Worm (Caenorhabditis elegans): ENCODE data around the gene srlf-1.

Gene srlf-1

DNA sequence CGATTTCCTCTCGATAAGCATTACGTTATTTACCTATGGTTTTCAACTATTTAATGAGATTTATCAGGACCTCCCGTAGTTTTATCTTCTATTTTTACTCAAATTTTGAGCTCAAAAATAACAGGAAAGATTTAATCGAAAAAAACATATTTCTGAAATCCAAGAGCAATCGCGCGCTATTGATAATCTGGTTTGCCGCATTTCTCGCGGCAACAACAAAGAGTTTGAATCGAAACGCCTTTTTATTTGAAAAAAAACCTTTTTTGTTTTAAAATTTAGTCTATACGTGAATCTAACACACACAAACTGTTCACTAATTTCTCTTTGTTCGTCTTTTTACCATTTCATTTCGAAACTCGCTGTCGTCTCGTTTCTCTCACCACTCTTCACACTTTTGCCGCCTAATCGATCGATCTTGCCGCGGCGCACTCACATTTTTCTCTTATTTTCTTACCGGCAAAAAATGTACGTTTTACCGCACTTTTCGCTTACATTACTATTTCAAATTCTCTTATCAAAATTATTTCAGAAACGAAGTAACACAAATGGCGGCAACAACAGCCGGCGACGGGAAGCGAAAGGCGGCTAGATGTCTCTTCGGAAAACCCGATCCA, 25.9 kb downstream of the srlf-1 start, which contains the start of gene cki-2:
Gene cki-2 (plus strand): TSS at position 337 of the 614 bp plus-strand sequence.
- TF ChIP-seq flh-1 (GFP tag; optimal IDR thresholded peaks at IDR 0.05) (no peak), mep-1 (tag; optimal IDR thresholded peaks at IDR 0.05) (peak; percentile 22), sem-2 (GFP tag; optimal IDR thresholded peaks at IDR 0.05) (no peak), tbx-8 (GFP tag; optimal IDR thresholded peaks at IDR 0.05) (no peak), mls-2 (tag; optimal IDR thresholded peaks at IDR 0.05) (no peak), ces-1 (GFP tag; optimal IDR thresholded peaks at IDR 0.05) (peak; percentile 71), drap-1 (GFP tag; optimal IDR thresholded peaks at IDR 0.05) (no peak), mab-5 (tag; optimal IDR thresholded peaks at IDR 0.05) (no peak)

- TF ChIP-seq ces-1 (GFP tag; optimal IDR thresholded peaks at IDR 0.05), result peak; percentile 87
- TF ChIP-seq nhr-2 (tag; optimal IDR thresholded peaks at IDR 0.05), result peak; percentile 36
- no peak for TF ChIP-seq nhr-237 (tag; optimal IDR thresholded peaks at IDR 0.05)
- peak; percentile 9 for TF ChIP-seq cnd-1 (tag; optimal IDR thresholded peaks at IDR 0.05)
Measured at ce11 chrII:7817580-7817979, 27.2 kb downstream of the srlf-1 start.

- no peak for TF ChIP-seq mep-1 (tag; optimal IDR thresholded peaks at IDR 0.05)
- TF ChIP-seq zip-8 (tag; optimal IDR thresholded peaks at IDR 0.05), result peak; percentile 82
- peak; percentile 39 for TF ChIP-seq nhr-2 (tag; optimal IDR thresholded peaks at IDR 0.05)
- peak; percentile 79 for TF ChIP-seq elt-1 (tag; optimal IDR thresholded peaks at IDR 0.05; ENCODE audit: borderline replicate concordance, insufficient read depth)
- no peak for TF ChIP-seq mab-5 (tag; optimal IDR thresholded peaks at IDR 0.05)
- TF ChIP-seq unc-62 (GFP tag; optimal IDR thresholded peaks at IDR 0.05), result peak; percentile 40
- no peak for TF ChIP-seq snpc-4 (tag; optimal IDR thresholded peaks at IDR 0.05)
Measured at ce11 chrII:7819359-7819758, 29.0 kb downstream of the srlf-1 start.

DNA sequence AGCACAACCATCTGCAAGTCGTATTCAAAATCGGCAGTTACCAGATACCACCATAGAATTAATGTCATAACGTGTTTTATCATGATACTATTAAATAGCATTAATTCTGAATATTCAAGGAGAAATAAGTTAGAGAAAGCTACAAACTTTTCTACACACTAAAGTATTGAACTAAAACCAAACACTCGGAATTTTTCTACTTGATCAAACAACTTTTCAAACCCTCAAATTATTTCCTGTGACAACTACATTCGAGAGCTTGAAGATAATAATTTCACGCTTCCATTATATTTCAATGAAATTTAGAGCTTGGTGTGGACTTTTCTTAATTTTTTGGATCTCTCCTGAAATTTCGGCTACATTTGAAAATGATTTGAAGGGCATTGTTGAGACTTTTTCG, 32.1 kb downstream of the srlf-1 start, which contains the start of gene irld-47:
Gene irld-47 (minus strand): TSS at position 101 of the 400 bp plus-strand sequence.
- TF ChIP-seq nhr-76 (tag; optimal IDR thresholded peaks at IDR 0.05) (no peak), sptf-1 (tag; optimal IDR thresholded peaks at IDR 0.05) (no peak), blmp-1 (tag; optimal IDR thresholded peaks at IDR 0.05) (no peak), nhr-28 (tag; optimal IDR thresholded peaks at IDR 0.05) (no peak), M03D4.4 (tag; optimal IDR thresholded peaks at IDR 0.05) (no peak), ceh-43 (GFP tag; optimal IDR thresholded peaks at IDR 0.05) (no peak), elt-1 (tag; optimal IDR thresholded peaks at IDR 0.05; ENCODE audit: borderline replicate concordance, insufficient read depth) (no peak), unc-39 (tag; optimal IDR thresholded peaks at IDR 0.05) (no peak)

DNA sequence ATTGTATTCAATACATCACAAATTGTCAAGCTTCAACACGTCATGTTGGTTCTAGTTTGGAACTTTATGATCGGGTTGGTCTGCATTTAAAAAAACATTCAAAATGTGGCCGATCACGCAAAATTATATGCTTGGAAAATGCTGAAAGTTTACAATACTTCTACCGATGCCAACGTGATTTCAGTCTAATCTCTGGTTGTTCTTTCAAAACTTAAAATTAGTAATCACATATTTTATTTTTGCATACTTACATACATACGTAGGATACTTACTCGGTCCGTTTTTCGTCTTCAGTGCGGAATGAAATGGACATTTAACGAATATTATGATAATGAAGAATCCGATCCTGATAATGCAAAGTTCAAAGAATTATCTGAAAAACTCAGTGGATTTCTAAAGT, 34.7 kb downstream of the srlf-1 start, which contains the start of gene srw-62:
Gene srw-62 (plus strand): TSS at position 301 of the 400 bp plus-strand sequence.
- TF ChIP-seq unc-39 (tag; optimal IDR thresholded peaks at IDR 0.05), result no peak
- no peak for TF ChIP-seq unc-120 (tag; optimal IDR thresholded peaks at IDR 0.05; ENCODE audit: poor library complexity, severe bottlenecking)
- TF ChIP-seq ham-2 (GFP tag; optimal IDR thresholded peaks at IDR 0.05), result no peak
- TF ChIP-seq drap-1 (GFP tag; optimal IDR thresholded peaks at IDR 0.05), result no peak
- no peak for TF ChIP-seq mab-5 (tag; optimal IDR thresholded peaks at IDR 0.05)
- TF ChIP-seq unc-62 (GFP tag; optimal IDR thresholded peaks at IDR 0.05), result no peak
- TF ChIP-seq lin-13 (tag; optimal IDR thresholded peaks at IDR 0.05), result no peak
- no peak for TF ChIP-seq mep-1 (tag; optimal IDR thresholded peaks at IDR 0.05)
- TF ChIP-seq nhr-28 (tag; optimal IDR thresholded peaks at IDR 0.05), result no peak
- no peak for TF ChIP-seq lin-32 (GFP tag; optimal IDR thresholded peaks at IDR 0.05)
- no peak for TF ChIP-seq elt-3 (tag; optimal IDR thresholded peaks at IDR 0.05)
- TF ChIP-seq flh-1 (GFP tag; optimal IDR thresholded peaks at IDR 0.05), result no peak
- no peak for TF ChIP-seq bed-3 (GFP tag; optimal IDR thresholded peaks at IDR 0.05)
- TF ChIP-seq lsy-2 (tag; optimal IDR thresholded peaks at IDR 0.05), result no peak

DNA sequence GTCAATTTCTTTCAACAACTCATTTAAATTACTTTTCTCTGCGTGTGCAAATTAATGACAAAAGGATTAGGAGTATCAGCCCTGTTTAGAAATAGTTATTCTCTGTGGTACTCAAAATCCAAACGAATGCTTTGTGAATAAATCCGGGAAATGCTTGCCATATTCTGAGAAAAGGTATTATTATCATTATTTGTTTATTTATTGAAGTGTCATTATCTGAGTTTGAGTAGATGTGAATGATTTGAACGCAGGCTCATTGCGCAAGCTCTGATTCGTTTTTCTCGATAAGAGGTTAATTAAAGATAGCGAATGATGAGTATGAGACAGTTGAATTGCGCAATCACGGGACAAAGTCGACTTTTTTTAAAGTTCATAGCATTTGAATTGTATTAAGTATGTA, 37.5 kb downstream of the srlf-1 start:
- TF ChIP-seq zip-8 (tag; optimal IDR thresholded peaks at IDR 0.05) (peak; percentile 87), unc-120 (tag; optimal IDR thresholded peaks at IDR 0.05; ENCODE audit: poor library complexity, severe bottlenecking) (no peak), pha-4 (tag; optimal IDR thresholded peaks at IDR 0.05) (no peak), blmp-1 (tag; optimal IDR thresholded peaks at IDR 0.05) (no peak)
